Worm (Caenorhabditis elegans) whole organism, young adult: ENCODE results near the gene fbxb-77.

Experiments used
- B0019.2 ChIP-seq: fragments of 200-800 bp; sonication (Bioruptor generic); conservative IDR thresholded peaks from 2 replicates; pipeline ENCODE4 v1.3.6; 2022; ENCODE audit warnings: missing genetic modification reagents, missing genetic modification characterization, missing compliant biosample characterization
- B0261.1 ChIP-seq: sonication (generic microtip); optimal IDR thresholded peaks from 2 replicates; lab custom pipeline; 2016; ENCODE audit warnings: mild to moderate bottlenecking, missing genetic modification characterization, moderate library complexity, missing compliant biosample characterization
- B0336.3 ChIP-seq: fragments of 200-800 bp; sonication (Bioruptor generic); IDR thresholded peaks from 2 replicates; pipeline ENCODE4 v1.3.6; 2022; ENCODE audit warnings: missing genetic modification characterization, missing compliant biosample characterization
- F10E7.11 ChIP-seq: sonication (generic microtip); optimal IDR thresholded peaks from 2 replicates; lab custom pipeline; 2017; ENCODE audit warnings: mild to moderate bottlenecking, missing genetic modification characterization, moderate library complexity, missing compliant biosample characterization
- F22D6.2 ChIP-seq: sonication (generic microtip); optimal IDR thresholded peaks from 2 replicates; lab custom pipeline; 2016; ENCODE audit warnings: mild to moderate bottlenecking, missing genetic modification characterization, missing compliant biosample characterization
- F23B12.7 ChIP-seq: sonication (generic microtip); optimal IDR thresholded peaks from 2 replicates; lab custom pipeline; 2017; ENCODE audit warnings: missing genetic modification characterization, mild to moderate bottlenecking, missing compliant biosample characterization, antibody characterized with exemption, moderate library complexity; ENCODE audit not compliant: insufficient read depth
- F37B4.10 ChIP-seq: fragments of 200-800 bp; sonication (Bioruptor generic); IDR thresholded peaks from 2 replicates; pipeline ENCODE4 v1.3.6; 2022; ENCODE audit warnings: missing genetic modification characterization, missing compliant biosample characterization
- F39B2.1 ChIP-seq: fragments of 200-800 bp; sonication (Bioruptor generic); IDR thresholded peaks from 2 replicates; pipeline ENCODE4 v1.3.6; 2022; ENCODE audit warnings: missing genetic modification reagents, missing genetic modification characterization, missing compliant biosample characterization
- F49E8.2 ChIP-seq: sonication (generic microtip); optimal IDR thresholded peaks from 3 replicates; lab custom pipeline; 2017; ENCODE audit warnings: missing genetic modification characterization, mild to moderate bottlenecking, missing compliant biosample characterization, antibody characterized with exemption, moderate library complexity; ENCODE audit not compliant: insufficient read depth
- F57A8.1 ChIP-seq: fragments of 200-800 bp; sonication (Bioruptor generic); optimal IDR thresholded peaks from 2 replicates; lab custom pipeline; 2018; ENCODE audit warnings: mild to moderate bottlenecking, missing genetic modification characterization, moderate library complexity, missing compliant biosample characterization
- F57C9.4 ChIP-seq: sonication (generic microtip); optimal IDR thresholded peaks from 2 replicates; lab custom pipeline; 2017; ENCODE audit warnings: mild to moderate bottlenecking, missing genetic modification characterization, missing compliant biosample characterization
- T07F8.4 ChIP-seq: sonication (generic microtip); optimal IDR thresholded peaks from 2 replicates; lab custom pipeline; 2016; ENCODE audit warnings: mild to moderate bottlenecking, missing genetic modification characterization, moderate library complexity, missing compliant biosample characterization
- Y53F4B.3 ChIP-seq: fragments of 200-800 bp; sonication (Bioruptor generic); IDR thresholded peaks from 2 replicates; pipeline ENCODE4 v1.3.6; 2022; ENCODE audit warnings: missing genetic modification reagents, missing genetic modification characterization, missing compliant biosample characterization
- Y56A3A.18 ChIP-seq: fragments of 200-800 bp; sonication (Bioruptor generic); IDR thresholded peaks from 2 replicates; pipeline ENCODE4 v1.3.6; 2022; ENCODE audit warnings: missing genetic modification reagents, missing genetic modification characterization, missing compliant biosample characterization
- Y67H2A.10 ChIP-seq: fragments of 200-800 bp; sonication (Bioruptor generic); conservative IDR thresholded peaks from 2 replicates; pipeline ENCODE4 v1.3.6; 2022; ENCODE audit warnings: missing genetic modification reagents, missing genetic modification characterization, missing compliant biosample characterization
- aptf-2 ChIP-seq: fragments of 200-800 bp; sonication (Bioruptor generic); conservative IDR thresholded peaks from 2 replicates; pipeline ENCODE4 v1.3.6; 2022; ENCODE audit warnings: missing genetic modification reagents, missing genetic modification characterization, missing compliant biosample characterization
- attf-6 ChIP-seq: fragments of 200-800 bp; sonication (Bioruptor generic); IDR thresholded peaks from 2 replicates; pipeline ENCODE4 v1.3.6; 2022; ENCODE audit warnings: missing genetic modification reagents, missing genetic modification characterization, missing compliant biosample characterization
- ceh-100 ChIP-seq: fragments of 200-800 bp; sonication (Bioruptor generic); IDR thresholded peaks from 2 replicates; pipeline ENCODE4 v1.3.6; 2022; ENCODE audit warnings: missing genetic modification reagents, missing genetic modification characterization, missing compliant biosample characterization
- ceh-40 ChIP-seq: fragments of 200-800 bp; sonication (Bioruptor generic); IDR thresholded peaks from 2 replicates; pipeline ENCODE4 v1.3.6; 2022; ENCODE audit warnings: missing genetic modification characterization, missing compliant biosample characterization
- die-1 ChIP-seq: sonication (generic microtip); optimal IDR thresholded peaks from 2 replicates; lab custom pipeline; 2016; ENCODE audit warnings: missing genotype, mild to moderate bottlenecking, missing genetic modification characterization, missing compliant biosample characterization
- dpl-1 ChIP-seq: fragments of 150-350 bp; optimal IDR thresholded peaks from 2 replicates; lab custom pipeline; 2014; ENCODE audit warnings: missing biosample characterization, missing genetic modification reagents, missing genetic modification characterization
- ets-4 ChIP-seq: fragments of 200-800 bp; sonication (Bioruptor generic); optimal IDR thresholded peaks from 2 replicates; lab custom pipeline; 2018; ENCODE audit warnings: mild to moderate bottlenecking, missing genetic modification characterization, missing compliant biosample characterization
- fkh-3 ChIP-seq: sonication (generic microtip); optimal IDR thresholded peaks from 2 replicates; lab custom pipeline; 2016; ENCODE audit warnings: mild to moderate bottlenecking, missing genetic modification characterization, missing compliant biosample characterization
- hlh-26 ChIP-seq: fragments of 200-800 bp; sonication (Bioruptor generic); conservative IDR thresholded peaks from 2 replicates; pipeline ENCODE4 v1.3.6; 2022; ENCODE audit warnings: missing genetic modification reagents, missing genetic modification characterization, missing compliant biosample characterization
- lin-35 ChIP-seq, 3 experiments: fragments of 150-350 bp in 2 of 3; sonication (generic microtip) in 1 of 3; optimal IDR thresholded peaks; 2 replicates each; lab custom pipeline; 2014 to 2018; ENCODE audit warnings: missing biosample characterization in 3 of 3, missing genetic modification characterization in 3 of 3, missing genetic modification reagents in 3 of 3
- lin-54 ChIP-seq: fragments of 200-800 bp; sonication (Bioruptor generic); optimal IDR thresholded peaks from 2 replicates; lab custom pipeline; 2018; ENCODE audit warnings: mild to moderate bottlenecking, missing genetic modification characterization, missing compliant biosample characterization
- lir-1 ChIP-seq: fragments of 200-800 bp; sonication (Bioruptor generic); conservative IDR thresholded peaks from 2 replicates; pipeline ENCODE4 v1.3.6; 2022; ENCODE audit warnings: missing genetic modification reagents, missing genetic modification characterization, missing compliant biosample characterization
- lsy-27 ChIP-seq: sonication (generic microtip); optimal IDR thresholded peaks from 2 replicates; lab custom pipeline; 2017; ENCODE audit warnings: missing genetic modification characterization, mild to moderate bottlenecking, missing compliant biosample characterization, antibody characterized with exemption, missing genotype, borderline replicate concordance; ENCODE audit not compliant: insufficient read depth
- madf-3 ChIP-seq: fragments of 200-800 bp; sonication (Bioruptor generic); IDR thresholded peaks from 2 replicates; pipeline ENCODE4 v1.3.6; 2022; ENCODE audit warnings: missing genetic modification reagents, missing genetic modification characterization, missing compliant biosample characterization
- mcd-1 ChIP-seq: fragments of 200-800 bp; sonication (Bioruptor generic); IDR thresholded peaks from 2 replicates; pipeline ENCODE4 v1.3.6; 2022; ENCODE audit warnings: missing genetic modification reagents, missing genetic modification characterization, missing compliant biosample characterization
- mes-4 ChIP-seq: sonication (generic microtip); optimal IDR thresholded peaks from 2 replicates; lab custom pipeline; 2016; ENCODE audit warnings: missing genotype, missing genetic modification characterization, missing compliant biosample characterization
- nfya-1 ChIP-seq: sonication (generic microtip); optimal IDR thresholded peaks from 2 replicates; lab custom pipeline; 2017; ENCODE audit warnings: antibody characterized with exemption, missing compliant biosample characterization, missing genetic modification characterization, borderline replicate concordance; ENCODE audit not compliant: insufficient read depth
- nfya-2 ChIP-seq: fragments of 200-800 bp; sonication (Bioruptor generic); IDR thresholded peaks from 2 replicates; pipeline ENCODE4 v1.3.6; 2022; ENCODE audit warnings: missing genetic modification reagents, missing genetic modification characterization, missing compliant biosample characterization
- nfyb-1 ChIP-seq: fragments of 200-800 bp; sonication (Bioruptor generic); IDR thresholded peaks from 2 replicates; pipeline ENCODE4 v1.3.6; 2022; ENCODE audit warnings: missing genetic modification reagents, missing genetic modification characterization, missing compliant biosample characterization
- pbrm-1 ChIP-seq: fragments of 200-800 bp; sonication (Bioruptor generic); IDR thresholded peaks from 2 replicates; pipeline ENCODE4 v1.3.6; 2022; ENCODE audit warnings: missing genetic modification reagents, missing genetic modification characterization, missing compliant biosample characterization
- rcor-1 ChIP-seq: fragments of 200-800 bp; sonication (Bioruptor generic); IDR thresholded peaks from 2 replicates; pipeline ENCODE4 v1.3.6; 2022; ENCODE audit warnings: missing genetic modification reagents, missing genetic modification characterization, missing compliant biosample characterization
- rec-8 ChIP-seq, 2 experiments: sonication (generic microtip); optimal IDR thresholded peaks; 2 replicates each; lab custom pipeline; 2016; ENCODE audit warnings: mild to moderate bottlenecking in 2 of 2, missing genetic modification characterization in 2 of 2, missing genetic modification reagents in 2 of 2, missing genotype in 2 of 2, missing biosample characterization in 1 of 2, missing compliant biosample characterization in 1 of 2, moderate library complexity in 1 of 2
- sdz-38 ChIP-seq: sonication (generic microtip); optimal IDR thresholded peaks from 2 replicates; lab custom pipeline; 2016; ENCODE audit warnings: missing genotype, missing genetic modification characterization, missing compliant biosample characterization
- sea-2 ChIP-seq: fragments of 200-800 bp; sonication (Bioruptor generic); IDR thresholded peaks from 2 replicates; pipeline ENCODE4 v1.3.6; 2022; ENCODE audit warnings: missing genetic modification characterization, missing compliant biosample characterization
- snpc-1.3 ChIP-seq: sonication (generic microtip); optimal IDR thresholded peaks from 2 replicates; lab custom pipeline; 2017; ENCODE audit warnings: missing genetic modification characterization, mild to moderate bottlenecking, missing compliant biosample characterization, antibody characterized with exemption, moderate library complexity, missing genotype, missing genetic modification reagents; ENCODE audit not compliant: insufficient read depth
- unc-130 ChIP-seq: sonication (generic microtip); optimal IDR thresholded peaks from 2 replicates; lab custom pipeline; 2016; ENCODE audit warnings: missing genetic modification reagents, missing genetic modification characterization, missing compliant biosample characterization
- unc-62 ChIP-seq: fragments of 150-350 bp; optimal IDR thresholded peaks from 2 replicates; lab custom pipeline; 2014; ENCODE audit warnings: missing biosample characterization, missing genetic modification reagents, missing genetic modification characterization
- zfh-2 ChIP-seq: fragments of 200-800 bp; sonication (Bioruptor generic); conservative IDR thresholded peaks from 2 replicates; pipeline ENCODE4 v1.3.6; 2022; ENCODE audit warnings: missing genetic modification reagents, missing genetic modification characterization, missing compliant biosample characterization
- zim-3 ChIP-seq: sonication (generic microtip); optimal IDR thresholded peaks from 2 replicates; lab custom pipeline; 2017; ENCODE audit warnings: mild to moderate bottlenecking, missing genetic modification characterization, moderate library complexity, missing compliant biosample characterization
- ztf-25 ChIP-seq: fragments of 200-800 bp; sonication (Bioruptor generic); IDR thresholded peaks from 2 replicates; pipeline ENCODE4 v1.3.6; 2022; ENCODE audit warnings: missing genetic modification reagents, missing genetic modification characterization, missing compliant biosample characterization
- ztf-3 ChIP-seq: fragments of 200-800 bp; sonication (Bioruptor generic); optimal IDR thresholded peaks from 2 replicates; lab custom pipeline; 2018; ENCODE audit warnings: mild to moderate bottlenecking, missing genetic modification characterization, missing compliant biosample characterization
- ztf-6 ChIP-seq: fragments of 200-800 bp; sonication (Bioruptor generic); IDR thresholded peaks from 2 replicates; pipeline ENCODE4 v1.3.6; 2022; ENCODE audit warnings: missing genetic modification reagents, missing genetic modification characterization, missing compliant biosample characterization

Gene fbxb-77

ce11 chrIV:4760378-4761084 is 4.6 kb upstream of the fbxb-77 start, which contains the start of the genes memi-1 and cyp-31A3 (continued):
- TF ChIP-seq F22D6.2 (tag; lab: Kevin White, UChicago) (no peak), die-1 (tag; lab: Kevin White, UChicago) (no peak), aptf-2 (GFP tag; lab: Robert Waterston, UW) (no peak), mes-4 (tag; lab: Kevin White, UChicago) (no peak), B0261.1 (tag; lab: Kevin White, UChicago) (no peak), nfya-1 (no peak), mcd-1 (peak; percentile 67; the same call in 1 of the 2 replicates), fkh-3 (tag; lab: Kevin White, UChicago) (no peak), sdz-38 (tag; lab: Kevin White, UChicago) (no peak), pbrm-1 (GFP tag; lab: Robert Waterston, UW) (peak; percentile 44; the same call in 1 of the 2 replicates), ceh-40 (GFP tag; lab: Robert Waterston, UW) (no peak), F49E8.2 (tag; lab: Kevin White, UChicago) (no peak), F23B12.7 (tag; lab: Kevin White, UChicago) (no peak), unc-62 (GFP tag; lab: Kevin White, UChicago) (no peak), B0019.2 (GFP tag; lab: Robert Waterston, UW) (no peak; the same call in 1 of the 2 replicates), sea-2 (GFP tag; lab: Robert Waterston, UW) (no peak), unc-130 (GFP tag; lab: Kevin White, UChicago) (no peak), attf-6 (GFP tag; lab: Robert Waterston, UW) (peak; percentile 44; the same call in 1 of the 2 replicates), F57C9.4 (tag; lab: Kevin White, UChicago) (no peak), rcor-1 (GFP tag; lab: Robert Waterston, UW) (no peak), ets-4 (GFP tag; lab: Kevin White, UChicago) (no peak), lsy-27 (no peak), F39B2.1 (GFP tag; lab: Robert Waterston, UW) (no peak), ztf-25 (GFP tag; lab: Robert Waterston, UW) (no peak), nfya-2 (GFP tag; lab: Robert Waterston, UW) (no peak), Y67H2A.10 (GFP tag; lab: Robert Waterston, UW) (no peak), nfyb-1 (no peak), rec-8 (tag; optimal IDR thresholded peaks at IDR 0.05; lab: Kevin White, UChicago) (no peak), ceh-100 (no peak), Y56A3A.18 (no peak), B0336.3 (GFP tag; lab: Robert Waterston, UW) (no peak), zim-3 (tag; lab: Kevin White, UChicago) (no peak), F57A8.1 (GFP tag; lab: Kevin White, UChicago) (no peak), lir-1 (GFP tag; lab: Robert Waterston, UW) (no peak), lin-35 (GFP tag; optimal IDR thresholded peaks at IDR 0.05; lab: Kevin White, UChicago) (no peak), F37B4.10 (no peak), F10E7.11 (tag; lab: Kevin White, UChicago) (no peak), ztf-6 (GFP tag; lab: Robert Waterston, UW) (no peak), lin-54 (GFP tag; lab: Kevin White, UChicago) (peak; percentile 85), dpl-1 (GFP tag; lab: Kevin White, UChicago) (no peak), Y53F4B.3 (no peak), T07F8.4 (no peak), hlh-26 (GFP tag; lab: Robert Waterston, UW) (no peak), ztf-3 (GFP tag; lab: Kevin White, UChicago) (no peak), zfh-2 (GFP tag; lab: Robert Waterston, UW) (no peak), madf-3 (GFP tag; lab: Robert Waterston, UW) (0 out of 2 replicates have a peak, but pooled peaks have one; percentile 31), snpc-1.3 (peak; percentile 52)
